Fruit fly (Drosophila melanogaster) whole organism, embryonic: ENCODE data around the gene Mbs.

Experiments
- Atf-2 ChIP-seq: fragments of 200-800 bp; sonication (Bioruptor generic); optimal IDR thresholded peaks from 2 replicates; lab custom pipeline; 2016; ENCODE audit warnings: missing biosample characterization, missing genetic modification characterization
- Atf3 ChIP-seq: fragments of 200-800 bp; sonication (Bioruptor generic); optimal IDR thresholded peaks from 3 replicates; lab custom pipeline; 2016; ENCODE audit warnings: missing biosample characterization, missing genetic modification characterization
- Atf6 ChIP-seq: fragments of 200-800 bp; sonication (Bioruptor generic); IDR thresholded peaks from 2 replicates; pipeline ENCODE4 v1.3.6; 2022; ENCODE audit warnings: missing biosample characterization, missing genetic modification characterization
- Bteb2 ChIP-seq: fragments of 200-800 bp; sonication (Bioruptor generic); optimal IDR thresholded peaks from 2 replicates; lab custom pipeline; 2016; ENCODE audit warnings: missing biosample characterization, missing genetic modification characterization
- CG10147 ChIP-seq: fragments of 200-800 bp; sonication (Bioruptor generic); optimal IDR thresholded peaks from 2 replicates; lab custom pipeline; 2019; ENCODE audit warnings: missing biosample characterization, mild to moderate bottlenecking, missing genetic modification characterization, moderate library complexity
- CG10321 ChIP-seq: fragments of 200-800 bp; sonication (Bioruptor generic); IDR thresholded peaks from 2 replicates; pipeline ENCODE4 v1.3.6; 2022; ENCODE audit warnings: missing biosample characterization, missing genetic modification characterization
- CG11093 ChIP-seq: fragments of 200-800 bp; sonication (Bioruptor generic); IDR thresholded peaks from 3 replicates; pipeline ENCODE4 v1.3.6; 2022; ENCODE audit warnings: missing biosample characterization, missing genetic modification characterization
- CG12219 ChIP-seq: fragments of 200-800 bp; sonication (Bioruptor generic); optimal IDR thresholded peaks from 3 replicates; lab custom pipeline; 2018; ENCODE audit warnings: missing biosample characterization, mild to moderate bottlenecking, missing genetic modification characterization
- CG12299 ChIP-seq: fragments of 200-800 bp; sonication (Bioruptor generic); optimal IDR thresholded peaks from 2 replicates; lab custom pipeline; 2018; ENCODE audit warnings: missing biosample characterization, mild to moderate bottlenecking, missing genetic modification characterization
- CG13624 ChIP-seq: fragments of 200-800 bp; sonication (Bioruptor generic); optimal IDR thresholded peaks from 2 replicates; lab custom pipeline; 2016; ENCODE audit warnings: missing biosample characterization, missing genetic modification characterization
- CG15073 ChIP-seq: fragments of 200-800 bp; sonication (Bioruptor generic); optimal IDR thresholded peaks from 2 replicates; lab custom pipeline; 2016; ENCODE audit warnings: missing biosample characterization, missing genetic modification characterization
- CG17359 ChIP-seq: fragments of 200-800 bp; sonication (Bioruptor generic); optimal IDR thresholded peaks from 3 replicates; lab custom pipeline; 2018; ENCODE audit warnings: missing biosample characterization, mild to moderate bottlenecking, missing genetic modification characterization, moderate library complexity
- CG2712 ChIP-seq: fragments of 200-800 bp; optimal IDR thresholded peaks from 3 replicates; lab custom pipeline; 2019; ENCODE audit warnings: missing biosample characterization, mild to moderate bottlenecking, missing genetic modification characterization, moderate library complexity
- CG42726 ChIP-seq: fragments of 200-800 bp; sonication (Bioruptor generic); IDR thresholded peaks from 2 replicates; pipeline ENCODE4 v1.3.6; 2022; ENCODE audit warnings: missing biosample characterization, missing genetic modification characterization; ENCODE audit not compliant: partially characterized antibody
- CG6654 ChIP-seq: fragments of 200-800 bp; sonication (Bioruptor generic); optimal IDR thresholded peaks from 2 replicates; lab custom pipeline; 2017; ENCODE audit warnings: missing biosample characterization, mild to moderate bottlenecking, missing genetic modification characterization
- CG6791 ChIP-seq: fragments of 200-800 bp; sonication (Bioruptor generic); IDR thresholded peaks from 3 replicates; pipeline ENCODE4 v1.3.6; 2022; ENCODE audit warnings: missing biosample characterization, missing genetic modification characterization; ENCODE audit not compliant: partially characterized antibody
- CG7271 ChIP-seq: fragments of 200-800 bp; sonication (Bioruptor generic); optimal IDR thresholded peaks from 2 replicates; lab custom pipeline; 2018; ENCODE audit warnings: missing biosample characterization, mild to moderate bottlenecking, missing genetic modification characterization, moderate library complexity
- CG7745 ChIP-seq: fragments of 200-800 bp; sonication (Bioruptor generic); optimal IDR thresholded peaks from 2 replicates; lab custom pipeline; 2018; ENCODE audit warnings: missing biosample characterization, mild to moderate bottlenecking, missing genetic modification characterization, moderate library complexity
- CG9727 ChIP-seq: fragments of 200-800 bp; sonication (Bioruptor generic); optimal IDR thresholded peaks from 3 replicates; lab custom pipeline; 2017; ENCODE audit warnings: missing biosample characterization, mild to moderate bottlenecking, missing genetic modification characterization
- CG9797 ChIP-seq: fragments of 200-800 bp; sonication (Bioruptor generic); optimal IDR thresholded peaks from 3 replicates; lab custom pipeline; 2018; ENCODE audit warnings: missing biosample characterization, mild to moderate bottlenecking, missing genetic modification characterization
- HmgD ChIP-seq: fragments of 200-800 bp; sonication (Bioruptor generic); optimal IDR thresholded peaks from 3 replicates; lab custom pipeline; 2016; ENCODE audit warnings: missing biosample characterization, missing genetic modification characterization
- Hmr ChIP-seq: fragments of 200-800 bp; sonication (Bioruptor generic); optimal IDR thresholded peaks from 3 replicates; lab custom pipeline; 2017; ENCODE audit warnings: mild to moderate bottlenecking, missing biosample characterization, missing genetic modification reagents, missing genetic modification characterization
- Lim3 ChIP-seq: fragments of 200-800 bp; sonication (Bioruptor generic); IDR thresholded peaks from 2 replicates; pipeline ENCODE4 v1.3.6; 2022; ENCODE audit warnings: missing biosample characterization, missing genetic modification characterization
- Meics ChIP-seq: fragments of 200-800 bp; sonication (Bioruptor generic); optimal IDR thresholded peaks from 2 replicates; lab custom pipeline; 2017; ENCODE audit warnings: missing biosample characterization, mild to moderate bottlenecking, missing genetic modification characterization
- Optix ChIP-seq: fragments of 200-800 bp; sonication (Bioruptor generic); IDR thresholded peaks from 3 replicates; pipeline ENCODE4 v1.3.6; 2022; ENCODE audit warnings: missing biosample characterization, missing genetic modification characterization
- TFAM ChIP-seq: fragments of 200-800 bp; sonication (Bioruptor generic); optimal IDR thresholded peaks from 2 replicates; lab custom pipeline; 2017; ENCODE audit warnings: missing biosample characterization, missing genetic modification characterization, inconsistent platforms
- Xbp1 ChIP-seq: fragments of 200-800 bp; sonication (Bioruptor generic); optimal IDR thresholded peaks from 3 replicates; lab custom pipeline; 2016; ENCODE audit warnings: missing biosample characterization, mild to moderate bottlenecking, missing genetic modification characterization
- ara ChIP-seq: fragments of 200-800 bp; sonication (Bioruptor generic); IDR thresholded peaks from 2 replicates; pipeline ENCODE4 v1.3.6; 2022; ENCODE audit warnings: missing biosample characterization, missing genetic modification characterization
- bigmax ChIP-seq: fragments of 200-800 bp; sonication (Bioruptor generic); optimal IDR thresholded peaks from 2 replicates; lab custom pipeline; 2018; ENCODE audit warnings: missing biosample characterization, mild to moderate bottlenecking, missing genetic modification characterization
- br ChIP-seq: fragments of >200 bp; optimal IDR thresholded peaks from 2 replicates; lab custom pipeline; 2017
- caup ChIP-seq: fragments of 200-800 bp; sonication (Bioruptor generic); optimal IDR thresholded peaks from 3 replicates; lab custom pipeline; 2017; ENCODE audit warnings: missing biosample characterization, mild to moderate bottlenecking, missing genetic modification characterization, moderate library complexity; ENCODE audit not compliant: severe bottlenecking
- chinmo ChIP-seq: fragments of 200-800 bp; sonication (Bioruptor generic); IDR thresholded peaks from 4 replicates; pipeline ENCODE4 v1.3.6; 2022; ENCODE audit warnings: missing biosample characterization, missing genetic modification characterization; ENCODE audit not compliant: partially characterized antibody
- crp ChIP-seq, 2 experiments: fragments of 200-800 bp; sonication (Bioruptor generic); optimal IDR thresholded peaks; 2 replicates in 1 of 2; 3 replicates in 1 of 2; lab custom pipeline; 2017; ENCODE audit warnings: missing biosample characterization in 2 of 2, missing genetic modification characterization in 2 of 2, mild to moderate bottlenecking in 1 of 2, moderate library complexity in 1 of 2
- fd64A ChIP-seq: fragments of 200-800 bp; sonication (Bioruptor generic); optimal IDR thresholded peaks from 3 replicates; lab custom pipeline; 2018; ENCODE audit warnings: missing biosample characterization, mild to moderate bottlenecking, missing genetic modification characterization
- fu2 ChIP-seq: fragments of 200-800 bp; sonication (Bioruptor generic); optimal IDR thresholded peaks from 2 replicates; lab custom pipeline; 2016; ENCODE audit warnings: missing biosample characterization, missing genetic modification characterization
- hbn ChIP-seq: fragments of 200-800 bp; sonication (Bioruptor generic); IDR thresholded peaks from 2 replicates; pipeline ENCODE4 v1.3.6; 2022; ENCODE audit warnings: missing biosample characterization, missing genetic modification characterization; ENCODE audit not compliant: partially characterized antibody
- inv ChIP-seq: fragments of 200-800 bp; sonication (Bioruptor generic); IDR thresholded peaks from 2 replicates; pipeline ENCODE4 v1.3.6; 2022; ENCODE audit warnings: missing biosample characterization, missing genetic modification characterization; ENCODE audit not compliant: partially characterized antibody
- kni ChIP-seq: fragments of 200-800 bp; sonication (Bioruptor generic); optimal IDR thresholded peaks from 3 replicates; lab custom pipeline; 2017; ENCODE audit warnings: mild to moderate bottlenecking, missing biosample characterization, missing genetic modification reagents, missing genetic modification characterization
- mam ChIP-seq: fragments of 200-800 bp; sonication (Bioruptor generic); optimal IDR thresholded peaks from 3 replicates; lab custom pipeline; 2016; ENCODE audit warnings: missing biosample characterization, missing genetic modification characterization
- p53 ChIP-seq: fragments of 200-800 bp; sonication (Bioruptor generic); optimal IDR thresholded peaks from 2 replicates; lab custom pipeline; 2016; ENCODE audit warnings: missing biosample characterization, missing genetic modification characterization
- prd ChIP-seq, 3 experiments: fragments of >200 bp in 2 of 3; fragments of 200-800 bp in 1 of 3; sonication (Bioruptor generic) in 1 of 3; optimal IDR thresholded peaks in 2 of 3; IDR thresholded peaks in 1 of 3; 2 replicates in 2 of 3; 3 replicates in 1 of 3; pipeline versions ENCODE4 v1.3.6 to Lab custom; 2017 to 2022; ENCODE audit warnings: missing biosample characterization in 1 of 3, missing genetic modification characterization in 1 of 3
- psq ChIP-seq: fragments of 200-800 bp; sonication (Bioruptor generic); optimal IDR thresholded peaks from 2 replicates; lab custom pipeline; 2017; ENCODE audit warnings: missing biosample characterization, missing genetic modification characterization
- sc ChIP-seq, 3 experiments: fragments of >200 bp in 2 of 3; fragments of 200-800 bp in 1 of 3; sonication (Bioruptor generic) in 1 of 3; optimal IDR thresholded peaks; 2 replicates in 2 of 3; 3 replicates in 1 of 3; lab custom pipeline; 2017; ENCODE audit warnings: mild to moderate bottlenecking in 1 of 3, missing biosample characterization in 1 of 3, missing genetic modification characterization in 1 of 3, missing genetic modification reagents in 1 of 3
- sd ChIP-seq: fragments of 200-800 bp; sonication (Bioruptor generic); optimal IDR thresholded peaks from 3 replicates; lab custom pipeline; 2018; ENCODE audit warnings: missing biosample characterization, mild to moderate bottlenecking, missing genetic modification characterization, moderate library complexity
- slou ChIP-seq: fragments of 200-800 bp; sonication (Bioruptor generic); optimal IDR thresholded peaks from 3 replicates; lab custom pipeline; 2016; ENCODE audit warnings: missing biosample characterization, missing genetic modification characterization
- tll ChIP-seq, 2 experiments: fragments of 200-800 bp in 1 of 2; fragments of >200 bp in 1 of 2; sonication (Bioruptor generic) in 1 of 2; optimal IDR thresholded peaks; 2 replicates each; lab custom pipeline; 2017 to 2019; ENCODE audit warnings: missing biosample characterization in 2 of 2, missing genetic modification characterization in 2 of 2, mild to moderate bottlenecking in 1 of 2, moderate library complexity in 1 of 2

Gene Mbs

dm6 chr3L:16049955-16050886 lies 1.5 kb upstream of the Mbs start (continued):
- TF ChIP-seq sc (optimal IDR thresholded peaks at IDR 0.05; lab: Kevin White, UChicago) (no peak), sc (GFP tag; optimal IDR thresholded peaks at IDR 0.05; lab: Kevin White, UChicago) (no peak), CG9797 (GFP tag; lab: Kevin White, UChicago) (no peak), CG17359 (tag; lab: Kevin White, UChicago) (peak; percentile 35), CG6791 (GFP tag; lab: Robert Waterston, UW) (no peak), chinmo (0 out of 4 replicates have a peak, but pooled peaks have one; percentile 11), CG7271 (tag; lab: Kevin White, UChicago) (no peak), hbn (GFP tag; lab: Robert Waterston, UW) (no peak), bigmax (GFP tag; lab: Kevin White, UChicago) (no peak), Bteb2 (GFP tag; lab: Kevin White, UChicago) (no peak), CG12219 (no peak), CG9727 (GFP tag; lab: Kevin White, UChicago) (peak; percentile 44), br (lab: Kevin White, UChicago) (no peak), Xbp1 (no peak), psq (peak; percentile 48), Lim3 (GFP tag; lab: Robert Waterston, UW) (peak; percentile 63; the same call in 1 of the 2 replicates), crp (GFP tag; optimal IDR thresholded peaks at IDR 0.05; lab: Kevin White, UChicago) (no peak), Atf6 (GFP tag; lab: Robert Waterston, UW) (peak; percentile 70), tll (GFP tag; optimal IDR thresholded peaks at IDR 0.05; lab: Kevin White, UChicago) (no peak), CG12299 (tag; lab: Kevin White, UChicago) (peak; percentile 65), kni (GFP tag; lab: Kevin White, UChicago) (peak; percentile 73), sd (tag; lab: Kevin White, UChicago) (peak; percentile 90), HmgD (no peak), Hmr (GFP tag; lab: Kevin White, UChicago) (peak; percentile 54), fd64A (peak; percentile 57), CG15073 (GFP tag; lab: Kevin White, UChicago) (no peak), p53 (GFP tag; lab: Kevin White, UChicago) (no peak), CG42726 (GFP tag; lab: Robert Waterston, UW) (no peak; the same call in 1 of the 2 replicates), Meics (GFP tag; lab: Kevin White, UChicago) (peak; percentile 44), slou (GFP tag; lab: Kevin White, UChicago) (no peak), TFAM (GFP tag; lab: Kevin White, UChicago) (no peak), caup (peak; percentile 44), fu2 (GFP tag; lab: Kevin White, UChicago) (no peak), CG7745 (tag; lab: Kevin White, UChicago) (peak; percentile 22), ara (GFP tag; lab: Robert Waterston, UW) (peak; percentile 40; the same call in 1 of the 2 replicates), CG10321 (0 out of 2 replicates have a peak, but pooled peaks have one; percentile 24), CG13624 (GFP tag; lab: Kevin White, UChicago) (peak; percentile 64), prd (optimal IDR thresholded peaks at IDR 0.05; lab: Kevin White, UChicago) (no peak), prd (GFP tag; IDR thresholded peaks at IDR 0.05; lab: Robert Waterston, UW) (no peak), Atf3 (GFP tag; lab: Kevin White, UChicago) (no peak), CG2712 (tag; lab: Kevin White, UChicago) (no peak), mam (GFP tag; lab: Kevin White, UChicago) (peak; percentile 6), CG10147 (peak; percentile 27), inv (no peak), CG6654 (no peak), Atf-2 (no peak), CG11093 (GFP tag; lab: Robert Waterston, UW) (no peak), Optix (GFP tag; lab: Robert Waterston, UW) (no peak)
